Worm (Caenorhabditis elegans) whole organism, late embryonic: ENCODE results near the gene ptr-25.

Experiments used
- K09A11.1 ChIP-seq: sonication (generic microtip); optimal IDR thresholded peaks from 2 replicates; lab custom pipeline; 2017; ENCODE audit warnings: antibody characterized with exemption, mild to moderate bottlenecking, missing genetic modification characterization, missing compliant biosample characterization; ENCODE audit not compliant: insufficient read depth
- dmd-4 ChIP-seq: sonication (generic microtip); optimal IDR thresholded peaks from 2 replicates; lab custom pipeline; 2016; ENCODE audit warnings: borderline replicate concordance, missing genetic modification characterization, missing compliant biosample characterization
- elt-4 ChIP-seq: sonication (generic microtip); optimal IDR thresholded peaks from 2 replicates; lab custom pipeline; 2016; ENCODE audit warnings: missing genetic modification characterization, missing compliant biosample characterization
- hlh-8 ChIP-seq: sonication (generic microtip); optimal IDR thresholded peaks from 2 replicates; lab custom pipeline; 2016; ENCODE audit warnings: missing genotype, missing genetic modification characterization, missing compliant biosample characterization
- mec-3 ChIP-seq: sonication (generic microtip); optimal IDR thresholded peaks from 2 replicates; lab custom pipeline; 2016; ENCODE audit warnings: borderline replicate concordance, missing genetic modification characterization, missing compliant biosample characterization
- pag-3 ChIP-seq: sonication (generic microtip); optimal IDR thresholded peaks from 2 replicates; lab custom pipeline; 2016; ENCODE audit warnings: missing compliant biosample characterization, missing genetic modification characterization, borderline replicate concordance
- pha-4 ChIP-seq: fragments of 150-350 bp; optimal IDR thresholded peaks from 2 replicates; lab custom pipeline; 2018; ENCODE audit warnings: missing biosample characterization, missing genetic modification reagents, missing genetic modification characterization
- sdc-2 ChIP-seq: sonication (generic microtip); optimal IDR thresholded peaks from 2 replicates; lab custom pipeline; 2016; ENCODE audit warnings: missing genotype, missing genetic modification characterization, missing compliant biosample characterization
- unc-86 ChIP-seq: sonication (generic microtip); optimal IDR thresholded peaks from 2 replicates; lab custom pipeline; 2016; ENCODE audit warnings: missing genetic modification characterization, missing compliant biosample characterization

ce11 chrIII:10523025-10523424 lies 35.1 kb downstream of the ptr-25 start:
- no peak for TF ChIP-seq sdc-2 (tag; lab: Kevin White, UChicago)
- TF ChIP-seq pha-4: no peak
- TF ChIP-seq hlh-8 (tag; lab: Kevin White, UChicago): no peak
- TF ChIP-seq pag-3 (tag; lab: Kevin White, UChicago): no peak
- TF ChIP-seq mec-3: no peak
- TF ChIP-seq unc-86: no peak
- TF ChIP-seq K09A11.1 (tag; lab: Kevin White, UChicago): no peak
- TF ChIP-seq elt-4: no peak
- no peak for TF ChIP-seq dmd-4 (tag; lab: Kevin White, UChicago)
